Worm (Caenorhabditis elegans) whole organism, L3 larva: ENCODE measurements around the gene srx-102.

Experiments
- ZK546.5 ChIP-seq: sonication (generic microtip); optimal IDR thresholded peaks from 2 replicates; lab custom pipeline; 2017; ENCODE audit warnings: missing biosample characterization, missing genetic modification characterization
- aly-2 ChIP-seq: fragments of 150-350 bp; optimal IDR thresholded peaks from 2 replicates; lab custom pipeline; 2014; ENCODE audit warnings: missing biosample characterization, missing genetic modification characterization
- ceh-28 ChIP-seq: fragments of 150-350 bp; optimal IDR thresholded peaks from 2 replicates; lab custom pipeline; 2014; ENCODE audit warnings: missing biosample characterization, missing genetic modification reagents, missing genetic modification characterization
- ceh-82 ChIP-seq: fragments of 150-350 bp; optimal IDR thresholded peaks from 2 replicates; lab custom pipeline; 2014; ENCODE audit warnings: missing biosample characterization, missing genetic modification characterization
- ceh-9 ChIP-seq: sonication (generic microtip); optimal IDR thresholded peaks from 2 replicates; lab custom pipeline; 2018; ENCODE audit warnings: missing biosample characterization, missing genetic modification characterization
- elt-3 ChIP-seq, 3 experiments: fragments of 150-350 bp in 1 of 3; sonication (generic microtip) in 2 of 3; optimal IDR thresholded peaks; 2 replicates in 2 of 3; 4 replicates in 1 of 3; lab custom pipeline; 2014 to 2017; ENCODE audit warnings: missing biosample characterization in 3 of 3, missing genetic modification characterization in 3 of 3
- eor-1 ChIP-seq, 2 experiments: fragments of 150-350 bp; optimal IDR thresholded peaks; 2 replicates each; lab custom pipeline; 2014 to 2018; ENCODE audit warnings: missing biosample characterization in 2 of 2, missing genetic modification characterization in 2 of 2
- fos-1 ChIP-seq: fragments of 150-350 bp; optimal IDR thresholded peaks from 2 replicates; lab custom pipeline; 2014; ENCODE audit warnings: missing biosample characterization, missing genetic modification characterization
- nhr-28 ChIP-seq: fragments of 150-350 bp; optimal IDR thresholded peaks from 2 replicates; lab custom pipeline; 2014; ENCODE audit warnings: missing biosample characterization, missing genetic modification characterization
- tbx-2 ChIP-seq: sonication (generic microtip); optimal IDR thresholded peaks from 2 replicates; lab custom pipeline; 2016; ENCODE audit warnings: mild to moderate bottlenecking, missing genetic modification characterization, missing compliant biosample characterization
- unc-39 ChIP-seq: sonication (generic microtip); optimal IDR thresholded peaks from 4 replicates; lab custom pipeline; 2017; ENCODE audit warnings: missing biosample characterization, missing genetic modification characterization
- ztf-4 ChIP-seq: fragments of 150-350 bp; optimal IDR thresholded peaks from 2 replicates; lab custom pipeline; 2014; ENCODE audit warnings: missing biosample characterization, missing genetic modification characterization

DNA sequence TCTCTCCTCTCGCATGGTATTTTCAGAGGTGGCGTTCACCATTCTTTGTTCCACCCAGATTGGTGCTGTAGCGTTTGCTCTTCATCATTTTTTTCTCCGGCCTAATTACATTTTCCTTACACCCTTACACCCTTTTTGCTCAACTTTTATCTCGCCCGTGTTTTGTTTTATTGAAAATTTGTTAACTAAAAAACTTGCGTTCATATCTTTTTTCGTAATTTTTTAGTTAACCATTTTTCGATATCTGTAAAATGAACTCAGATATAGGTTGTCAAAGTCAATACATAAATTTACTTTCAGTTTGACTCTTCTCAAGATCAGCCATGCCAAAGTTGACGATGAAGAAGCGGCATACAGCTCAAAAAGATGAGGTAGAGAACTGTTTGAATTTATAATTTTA is 47.0 kb upstream of the srx-102 start, which contains the start of gene F12E12.1:
- no peak for TF ChIP-seq tbx-2 (tag; lab: Kevin White, UChicago)
- TF ChIP-seq nhr-28: no peak
- no peak for TF ChIP-seq unc-39
- TF ChIP-seq ceh-82: no peak
- TF ChIP-seq fos-1 (tag; lab: Kevin White, UChicago): no peak
- no peak for TF ChIP-seq ceh-28
- TF ChIP-seq aly-2 (tag; lab: Kevin White, UChicago): no peak
- no peak for TF ChIP-seq ceh-9 (tag; lab: Kevin White, UChicago)
- no peak for TF ChIP-seq ZK546.5
- TF ChIP-seq ztf-4: no peak
- TF ChIP-seq elt-3 (tag; optimal IDR thresholded peaks at IDR 0.05; lab: Kevin White, UChicago): no peak
- TF ChIP-seq eor-1 (tag; optimal IDR thresholded peaks at IDR 0.05; lab: Kevin White, UChicago): no peak
